Fruit fly (Drosophila melanogaster): Measurements from ENCODE around the gene CG12105.
A peak's percentile ranks its signal among the peaks of the same experiment; 100 is the strongest.

Gene CG12105

dm6 chr3L:1644920-1645567 lies 29.4 kb upstream of the CG12105 start, which contains the start of the genes alphaCOP and CG13919 (continued):
- peak; percentile 97 for TF ChIP-seq rib (GFP tag; IDR thresholded peaks at IDR 0.05)
- TF ChIP-seq unc-4 (GFP tag; IDR thresholded peaks at IDR 0.05; ENCODE audit: partially characterized antibody) = no peak
- peak; percentile 76 for TF ChIP-seq CG17186 (GFP tag; optimal IDR thresholded peaks at IDR 0.05)
- peak in 1 of 2 experiments; percentile 77 for TF ChIP-seq crp (GFP tag; optimal IDR thresholded peaks at IDR 0.05)
- peak; percentile 69 for TF ChIP-seq sima (GFP tag; optimal IDR thresholded peaks at IDR 0.05)
- peak; percentile 93 for TF ChIP-seq zfh2 (GFP tag; optimal IDR thresholded peaks at IDR 0.05)
- TF ChIP-seq CHES-1-like (GFP tag; optimal IDR thresholded peaks at IDR 0.05) = peak; percentile 91
- peak; percentile 84 for TF ChIP-seq CG16779 (GFP tag; IDR thresholded peaks at IDR 0.05)
- TF ChIP-seq usp (GFP tag; optimal IDR thresholded peaks at IDR 0.05) = no peak
- TF ChIP-seq dysf (GFP tag; IDR thresholded peaks at IDR 0.05) = peak; percentile 97
- TF ChIP-seq CG7928 (GFP tag; optimal IDR thresholded peaks at IDR 0.05) = peak; percentile 64
- TF ChIP-seq CG10431 (GFP tag; optimal IDR thresholded peaks at IDR 0.05) = peak; percentile 83
- TF ChIP-seq CG12155 (GFP tag; optimal IDR thresholded peaks at IDR 0.05) = peak; percentile 96
- TF ChIP-seq h (optimal IDR thresholded peaks at IDR 0.05) = no peak
- peak; percentile 97 for TF ChIP-seq PHDP (tag; optimal IDR thresholded peaks at IDR 0.05)
- TF ChIP-seq Rfx (GFP tag; IDR thresholded peaks at IDR 0.05) = peak; percentile 98
- peak; percentile 98 for TF ChIP-seq Hr3 (GFP tag; optimal IDR thresholded peaks at IDR 0.05)
- TF ChIP-seq cad (GFP tag; optimal IDR thresholded peaks at IDR 0.05) = no peak
- TF ChIP-seq Dip3 (GFP tag; optimal IDR thresholded peaks at IDR 0.05) = peak; percentile 93
- peak; percentile 96 for TF ChIP-seq NFAT (GFP tag; IDR thresholded peaks at IDR 0.05)
- TF ChIP-seq CG11085 (GFP tag; IDR thresholded peaks at IDR 0.05) = peak; percentile 96
- TF ChIP-seq E2f1 (GFP tag; IDR thresholded peaks at IDR 0.05) = peak; percentile 96
- peak; percentile 96 for TF ChIP-seq slou (GFP tag; optimal IDR thresholded peaks at IDR 0.05)
- TF ChIP-seq CG8924 (tag; optimal IDR thresholded peaks at IDR 0.05) = peak; percentile 97
- TF ChIP-seq tna (GFP tag; IDR thresholded peaks at IDR 0.05; ENCODE audit: partially characterized antibody) = no peak
- TF ChIP-seq CG3281 (GFP tag; optimal IDR thresholded peaks at IDR 0.05) = peak; percentile 91
- TF ChIP-seq Pdp1 (GFP tag; optimal IDR thresholded peaks at IDR 0.05) = peak; percentile 93 to 96
- TF ChIP-seq CG17802 (tag; optimal IDR thresholded peaks at IDR 0.05) = peak; percentile 75
- TF ChIP-seq gt (GFP tag; IDR thresholded peaks at IDR 0.05) = peak; percentile 85
- TF ChIP-seq kah (GFP tag; optimal IDR thresholded peaks at IDR 0.05) = peak; percentile 83
- peak; percentile 57 for TF ChIP-seq Neu2 (GFP tag; optimal IDR thresholded peaks at IDR 0.05; ENCODE audit: borderline replicate concordance)
- TF ChIP-seq Rx (GFP tag; IDR thresholded peaks at IDR 0.05) = peak; percentile 92
- TF ChIP-seq CG17612 (GFP tag; IDR thresholded peaks at IDR 0.05) = peak; percentile 96
- no peak for TF ChIP-seq bbx (GFP tag; IDR thresholded peaks at IDR 0.05; ENCODE audit: partially characterized antibody)
- TF ChIP-seq sens-2 (GFP tag; IDR thresholded peaks at IDR 0.05) = peak; percentile 96
- TF ChIP-seq ATbp (GFP tag; optimal IDR thresholded peaks at IDR 0.05) = peak; percentile 93
- peak; percentile 97 for TF ChIP-seq gsb-n (tag; optimal IDR thresholded peaks at IDR 0.05)
- TF ChIP-seq dpn (GFP tag; optimal IDR thresholded peaks at IDR 0.05) = peak; percentile 95 to 98
- TF ChIP-seq vfl (GFP tag; optimal IDR thresholded peaks at IDR 0.05) = peak; percentile 94
- TF ChIP-seq lmd (GFP tag; IDR thresholded peaks at IDR 0.05) = peak; percentile 97
- peak; percentile 92 for TF ChIP-seq ewg (GFP tag; optimal IDR thresholded peaks at IDR 0.05)
- peak; percentile 84 for TF ChIP-seq Nf-YB (GFP tag; optimal IDR thresholded peaks at IDR 0.05)
- peak; percentile 97 for TF ChIP-seq CG32532 (GFP tag; IDR thresholded peaks at IDR 0.05)
- TF ChIP-seq unpg (GFP tag; optimal IDR thresholded peaks at IDR 0.05) = peak; percentile 98
- peak; percentile 97 for TF ChIP-seq Oli (tag; optimal IDR thresholded peaks at IDR 0.05)
- TF ChIP-seq run (tag; optimal IDR thresholded peaks at IDR 0.05) = peak; percentile 90
- TF ChIP-seq Hmr (GFP tag; optimal IDR thresholded peaks at IDR 0.05) = peak; percentile 96
- peak; percentile 89 for TF ChIP-seq CG6765 (GFP tag; optimal IDR thresholded peaks at IDR 0.05)
- peak; percentile 98 for TF ChIP-seq az2 (GFP tag; optimal IDR thresholded peaks at IDR 0.05)
- peak in 1 of 2 experiments; percentile 62 for TF ChIP-seq tll (GFP tag; optimal IDR thresholded peaks at IDR 0.05)
